Worm (Caenorhabditis elegans) whole organism, young adult: ENCODE data around the gene str-118.
A peak's percentile ranks its signal among the peaks of the same experiment; 100 is the strongest.

ENCODE experiments used
- B0019.2 ChIP-seq: fragments of 200-800 bp; sonication (Bioruptor generic); conservative IDR thresholded peaks from 2 replicates; pipeline ENCODE4 v1.3.6; 2022; ENCODE audit warnings: missing genetic modification reagents, missing genetic modification characterization, missing compliant biosample characterization
- C17E4.6 ChIP-seq: fragments of 200-800 bp; sonication (Bioruptor generic); IDR thresholded peaks from 2 replicates; pipeline ENCODE4 v1.3.6; 2022; ENCODE audit warnings: missing genetic modification reagents, missing genetic modification characterization, missing compliant biosample characterization
- F10E7.11 ChIP-seq: sonication (generic microtip); optimal IDR thresholded peaks from 2 replicates; lab custom pipeline; 2017; ENCODE audit warnings: mild to moderate bottlenecking, missing genetic modification characterization, moderate library complexity, missing compliant biosample characterization
- F23B12.7 ChIP-seq: sonication (generic microtip); optimal IDR thresholded peaks from 2 replicates; lab custom pipeline; 2017; ENCODE audit warnings: missing genetic modification characterization, mild to moderate bottlenecking, missing compliant biosample characterization, antibody characterized with exemption, moderate library complexity; ENCODE audit not compliant: insufficient read depth
- F33H1.4 ChIP-seq: fragments of 200-800 bp; sonication (Bioruptor generic); IDR thresholded peaks from 2 replicates; pipeline ENCODE4 v1.3.6; 2022; ENCODE audit warnings: missing genetic modification reagents, missing genetic modification characterization, missing compliant biosample characterization
- F37B4.10 ChIP-seq: fragments of 200-800 bp; sonication (Bioruptor generic); IDR thresholded peaks from 2 replicates; pipeline ENCODE4 v1.3.6; 2022; ENCODE audit warnings: missing genetic modification characterization, missing compliant biosample characterization
- F49E8.2 ChIP-seq: sonication (generic microtip); optimal IDR thresholded peaks from 3 replicates; lab custom pipeline; 2017; ENCODE audit warnings: missing genetic modification characterization, mild to moderate bottlenecking, missing compliant biosample characterization, antibody characterized with exemption, moderate library complexity; ENCODE audit not compliant: insufficient read depth
- K11D2.4 ChIP-seq: fragments of 200-800 bp; sonication (Bioruptor generic); IDR thresholded peaks from 2 replicates; pipeline ENCODE4 v1.3.6; 2022; ENCODE audit warnings: missing genetic modification reagents, missing genetic modification characterization, missing compliant biosample characterization
- T07F8.4 ChIP-seq: sonication (generic microtip); optimal IDR thresholded peaks from 2 replicates; lab custom pipeline; 2016; ENCODE audit warnings: mild to moderate bottlenecking, missing genetic modification characterization, moderate library complexity, missing compliant biosample characterization
- Y53F4B.3 ChIP-seq: fragments of 200-800 bp; sonication (Bioruptor generic); IDR thresholded peaks from 2 replicates; pipeline ENCODE4 v1.3.6; 2022; ENCODE audit warnings: missing genetic modification reagents, missing genetic modification characterization, missing compliant biosample characterization
- Y95B8A.8 ChIP-seq: fragments of 200-800 bp; sonication (Bioruptor generic); IDR thresholded peaks from 2 replicates; pipeline ENCODE4 v1.3.6; 2022; ENCODE audit warnings: missing genetic modification reagents, missing genetic modification characterization, missing compliant biosample characterization
- ama-1 ChIP-seq, 3 experiments: fragments of 150-350 bp in 1 of 3; sonication (generic microtip) in 2 of 3; optimal IDR thresholded peaks; 2 replicates each; lab custom pipeline; 2014 to 2018; ENCODE audit warnings: missing biosample characterization in 2 of 3, missing genetic modification characterization in 2 of 3, missing genetic modification reagents in 2 of 3
- aptf-2 ChIP-seq: fragments of 200-800 bp; sonication (Bioruptor generic); conservative IDR thresholded peaks from 2 replicates; pipeline ENCODE4 v1.3.6; 2022; ENCODE audit warnings: missing genetic modification reagents, missing genetic modification characterization, missing compliant biosample characterization
- attf-6 ChIP-seq: fragments of 200-800 bp; sonication (Bioruptor generic); IDR thresholded peaks from 2 replicates; pipeline ENCODE4 v1.3.6; 2022; ENCODE audit warnings: missing genetic modification reagents, missing genetic modification characterization, missing compliant biosample characterization
- bed-2 ChIP-seq: fragments of 200-800 bp; sonication (Bioruptor generic); IDR thresholded peaks from 2 replicates; pipeline ENCODE4 v1.3.6; 2022; ENCODE audit warnings: missing genetic modification reagents, missing genetic modification characterization, missing compliant biosample characterization
- ceh-40 ChIP-seq: fragments of 200-800 bp; sonication (Bioruptor generic); IDR thresholded peaks from 2 replicates; pipeline ENCODE4 v1.3.6; 2022; ENCODE audit warnings: missing genetic modification characterization, missing compliant biosample characterization
- ceh-58 ChIP-seq: fragments of 200-800 bp; sonication (Bioruptor generic); IDR thresholded peaks from 2 replicates; pipeline ENCODE4 v1.3.6; 2022; ENCODE audit warnings: missing genetic modification characterization, missing compliant biosample characterization
- ceh-79 ChIP-seq: sonication (generic microtip); optimal IDR thresholded peaks from 2 replicates; lab custom pipeline; 2017; ENCODE audit warnings: mild to moderate bottlenecking, missing genetic modification characterization, missing compliant biosample characterization
- ceh-91 ChIP-seq: fragments of 200-800 bp; sonication (Bioruptor generic); IDR thresholded peaks from 2 replicates; pipeline ENCODE4 v1.3.6; 2022; ENCODE audit warnings: missing genetic modification reagents, missing genetic modification characterization, missing compliant biosample characterization
- dpff-1 ChIP-seq: sonication (generic microtip); optimal IDR thresholded peaks from 2 replicates; lab custom pipeline; 2017; ENCODE audit warnings: mild to moderate bottlenecking, missing genetic modification characterization, missing compliant biosample characterization
- ekl-4 ChIP-seq: fragments of 200-800 bp; sonication (Bioruptor generic); IDR thresholded peaks from 2 replicates; pipeline ENCODE4 v1.3.6; 2022; ENCODE audit warnings: missing genetic modification reagents, missing genetic modification characterization, missing compliant biosample characterization
- hlh-12 ChIP-seq: sonication (generic microtip); optimal IDR thresholded peaks from 2 replicates; lab custom pipeline; 2016; ENCODE audit warnings: missing genetic modification characterization, missing compliant biosample characterization
- hmg-1.2 ChIP-seq: fragments of 200-800 bp; sonication (Bioruptor generic); IDR thresholded peaks from 2 replicates; pipeline ENCODE4 v1.3.6; 2022; ENCODE audit warnings: missing genetic modification reagents, missing genetic modification characterization, missing compliant biosample characterization
- hrde-1 ChIP-seq: sonication (generic microtip); optimal IDR thresholded peaks from 2 replicates; lab custom pipeline; 2016; ENCODE audit warnings: missing genetic modification characterization, mild to moderate bottlenecking, missing compliant biosample characterization, moderate library complexity, missing genotype, missing genetic modification reagents, borderline replicate concordance
- hsf-1 ChIP-seq: fragments of 200-800 bp; sonication (Bioruptor generic); IDR thresholded peaks from 2 replicates; pipeline ENCODE4 v1.3.6; 2022; ENCODE audit warnings: missing genetic modification reagents, missing genetic modification characterization, missing compliant biosample characterization
- lin-26 ChIP-seq: fragments of 200-800 bp; sonication (Bioruptor generic); IDR thresholded peaks from 2 replicates; pipeline ENCODE4 v1.3.6; 2022; ENCODE audit warnings: missing genetic modification reagents, missing genetic modification characterization, missing compliant biosample characterization
- lin-35 ChIP-seq, 3 experiments: fragments of 150-350 bp in 2 of 3; sonication (generic microtip) in 1 of 3; optimal IDR thresholded peaks; 2 replicates each; lab custom pipeline; 2014 to 2018; ENCODE audit warnings: missing biosample characterization in 3 of 3, missing genetic modification characterization in 3 of 3, missing genetic modification reagents in 3 of 3
- lin-40 ChIP-seq: sonication (generic microtip); optimal IDR thresholded peaks from 2 replicates; lab custom pipeline; 2016; ENCODE audit warnings: missing genetic modification characterization, mild to moderate bottlenecking, missing compliant biosample characterization, missing genotype, missing genetic modification reagents
- lin-54 ChIP-seq: fragments of 200-800 bp; sonication (Bioruptor generic); optimal IDR thresholded peaks from 2 replicates; lab custom pipeline; 2018; ENCODE audit warnings: mild to moderate bottlenecking, missing genetic modification characterization, missing compliant biosample characterization
- lir-1 ChIP-seq: fragments of 200-800 bp; sonication (Bioruptor generic); conservative IDR thresholded peaks from 2 replicates; pipeline ENCODE4 v1.3.6; 2022; ENCODE audit warnings: missing genetic modification reagents, missing genetic modification characterization, missing compliant biosample characterization
- lsl-1 ChIP-seq: fragments of 200-800 bp; sonication (Bioruptor generic); optimal IDR thresholded peaks from 2 replicates; lab custom pipeline; 2018; ENCODE audit warnings: mild to moderate bottlenecking, missing genetic modification characterization, moderate library complexity, missing compliant biosample characterization
- lsy-27 ChIP-seq: sonication (generic microtip); optimal IDR thresholded peaks from 2 replicates; lab custom pipeline; 2017; ENCODE audit warnings: missing genetic modification characterization, mild to moderate bottlenecking, missing compliant biosample characterization, antibody characterized with exemption, missing genotype, borderline replicate concordance; ENCODE audit not compliant: insufficient read depth
- pbrm-1 ChIP-seq: fragments of 200-800 bp; sonication (Bioruptor generic); IDR thresholded peaks from 2 replicates; pipeline ENCODE4 v1.3.6; 2022; ENCODE audit warnings: missing genetic modification reagents, missing genetic modification characterization, missing compliant biosample characterization
- pha-4 ChIP-seq: fragments of 150-350 bp; sonication (generic microtip); optimal IDR thresholded peaks from 2 replicates; lab custom pipeline; 2014; ENCODE audit warnings: missing biosample characterization, missing genetic modification reagents, missing genetic modification characterization
- rec-8 ChIP-seq, 2 experiments: sonication (generic microtip); optimal IDR thresholded peaks; 2 replicates each; lab custom pipeline; 2016; ENCODE audit warnings: mild to moderate bottlenecking in 2 of 2, missing genetic modification characterization in 2 of 2, missing genetic modification reagents in 2 of 2, missing genotype in 2 of 2, missing biosample characterization in 1 of 2, missing compliant biosample characterization in 1 of 2, moderate library complexity in 1 of 2
- rpc-1 ChIP-seq, 2 experiments: fragments of 150-350 bp in 1 of 2; sonication (generic microtip) in 1 of 2; optimal IDR thresholded peaks; 2 replicates each; lab custom pipeline; 2014 to 2018; ENCODE audit warnings: missing biosample characterization in 1 of 2, missing genetic modification characterization in 1 of 2, missing genetic modification reagents in 1 of 2, missing genotype in 1 of 2
- snpc-1.1 ChIP-seq: sonication (generic microtip); optimal IDR thresholded peaks from 2 replicates; lab custom pipeline; 2017; ENCODE audit warnings: missing genetic modification characterization, mild to moderate bottlenecking, missing compliant biosample characterization, antibody characterized with exemption, moderate library complexity, missing genotype, missing genetic modification reagents; ENCODE audit not compliant: insufficient read depth
- snpc-1.3 ChIP-seq: sonication (generic microtip); optimal IDR thresholded peaks from 2 replicates; lab custom pipeline; 2017; ENCODE audit warnings: missing genetic modification characterization, mild to moderate bottlenecking, missing compliant biosample characterization, antibody characterized with exemption, moderate library complexity, missing genotype, missing genetic modification reagents; ENCODE audit not compliant: insufficient read depth
- snpc-3.4 ChIP-seq: sonication (generic microtip); optimal IDR thresholded peaks from 2 replicates; lab custom pipeline; 2017; ENCODE audit warnings: missing genetic modification characterization, mild to moderate bottlenecking, missing compliant biosample characterization, antibody characterized with exemption, moderate library complexity, missing genotype, missing genetic modification reagents
- snpc-4 ChIP-seq, 5 experiments: fragments of 150-350 bp in 1 of 5; sonication (generic microtip) in 4 of 5; optimal IDR thresholded peaks; 2 replicates each; lab custom pipeline; 2014 to 2018; ENCODE audit warnings: missing genetic modification characterization in 5 of 5, missing biosample characterization in 3 of 5, antibody characterized with exemption in 2 of 5, mild to moderate bottlenecking in 2 of 5, missing compliant biosample characterization in 2 of 5, missing genotype in 2 of 5, moderate library complexity in 2 of 5, missing genetic modification reagents in 1 of 5
- tlf-1 ChIP-seq: fragments of 200-800 bp; sonication (Bioruptor generic); optimal IDR thresholded peaks from 2 replicates; lab custom pipeline; 2018; ENCODE audit warnings: mild to moderate bottlenecking, missing genetic modification characterization, missing compliant biosample characterization
- unc-130 ChIP-seq: sonication (generic microtip); optimal IDR thresholded peaks from 2 replicates; lab custom pipeline; 2016; ENCODE audit warnings: missing genetic modification reagents, missing genetic modification characterization, missing compliant biosample characterization
- ztf-25 ChIP-seq: fragments of 200-800 bp; sonication (Bioruptor generic); IDR thresholded peaks from 2 replicates; pipeline ENCODE4 v1.3.6; 2022; ENCODE audit warnings: missing genetic modification reagents, missing genetic modification characterization, missing compliant biosample characterization
- ztf-3 ChIP-seq: fragments of 200-800 bp; sonication (Bioruptor generic); optimal IDR thresholded peaks from 2 replicates; lab custom pipeline; 2018; ENCODE audit warnings: mild to moderate bottlenecking, missing genetic modification characterization, missing compliant biosample characterization

str-118 gene

ce11 chrV:10023062-10023536 lies 28.9 kb upstream of the str-118 start (continued):
- TF ChIP-seq dpff-1 (no peak), F33H1.4 (GFP tag; lab: Robert Waterston, UW) (0 out of 2 replicates have a peak, but pooled peaks have one; percentile 7), hsf-1 (GFP tag; lab: Robert Waterston, UW) (no peak; the same call in 1 of the 2 replicates), tlf-1 (GFP tag; lab: Kevin White, UChicago) (peak; percentile 62), ceh-91 (GFP tag; lab: Robert Waterston, UW) (peak; percentile 41), ceh-58 (GFP tag; lab: Robert Waterston, UW) (no peak), F49E8.2 (tag; lab: Kevin White, UChicago) (peak; percentile 82), snpc-1.3 (tag; lab: Kevin White, UChicago) (peak; percentile 88), F10E7.11 (tag; lab: Kevin White, UChicago) (no peak), hrde-1 (peak; percentile 97), bed-2 (GFP tag; lab: Robert Waterston, UW) (no peak), B0019.2 (GFP tag; lab: Robert Waterston, UW) (peak; percentile 59; the same call in 1 of the 2 replicates), lsl-1 (GFP tag; lab: Kevin White, UChicago) (peak; percentile 23), rpc-1 (optimal IDR thresholded peaks at IDR 0.05; lab: Kevin White, UChicago) (no peak), rpc-1 (tag; optimal IDR thresholded peaks at IDR 0.05; lab: Kevin White, UChicago) (peak; percentile 12), C17E4.6 (GFP tag; lab: Robert Waterston, UW) (peak; percentile 61; the same call in 1 of the 2 replicates), K11D2.4 (no peak), unc-130 (peak; percentile 97), ztf-3 (GFP tag; lab: Kevin White, UChicago) (no peak), lin-54 (GFP tag; lab: Kevin White, UChicago) (peak; percentile 49), F23B12.7 (tag; lab: Kevin White, UChicago) (peak; percentile 58), attf-6 (peak; percentile 78; the same call in 1 of the 2 replicates), lsy-27 (tag; lab: Kevin White, UChicago) (no peak), ama-1 (optimal IDR thresholded peaks at IDR 0.05; lab: Kevin White, UChicago) (no peak), ama-1 (GFP tag; optimal IDR thresholded peaks at IDR 0.05; lab: Kevin White, UChicago) (peak; percentile 33 to 73), T07F8.4 (tag; lab: Kevin White, UChicago) (no peak), lir-1 (GFP tag; lab: Robert Waterston, UW) (no peak), Y53F4B.3 (GFP tag; lab: Robert Waterston, UW) (0 out of 2 replicates have a peak, but pooled peaks have one; percentile 37), snpc-1.1 (peak; percentile 78), ceh-40 (GFP tag; lab: Robert Waterston, UW) (no peak), snpc-3.4 (tag; lab: Kevin White, UChicago) (peak; percentile 84), rec-8 (tag; optimal IDR thresholded peaks at IDR 0.05; lab: Kevin White, UChicago) (peak in 1 of 2 experiments; percentile 61), aptf-2 (GFP tag; lab: Robert Waterston, UW) (no peak), hmg-1.2 (peak; percentile 25), lin-40 (no peak), snpc-4 (GFP tag; optimal IDR thresholded peaks at IDR 0.05; lab: Kevin White, UChicago) (peak; percentile 70), snpc-4 (tag; optimal IDR thresholded peaks at IDR 0.05; lab: Kevin White, UChicago) (peak in 3 of 4 experiments; percentile 17 to 69 (median 41)), lin-26 (GFP tag; lab: Robert Waterston, UW) (0 out of 2 replicates have a peak, but pooled peaks have one; percentile 28), Y95B8A.8 (GFP tag; lab: Robert Waterston, UW) (peak; percentile 97), ztf-25 (GFP tag; lab: Robert Waterston, UW) (peak; percentile 63; the same call in 1 of the 2 replicates), lin-35 (GFP tag; optimal IDR thresholded peaks at IDR 0.05; lab: Kevin White, UChicago) (peak in 1 of 3 experiments; percentile 20), ceh-79 (tag; lab: Kevin White, UChicago) (no peak), F37B4.10 (GFP tag; lab: Robert Waterston, UW) (no peak), pha-4 (no peak), hlh-12 (no peak), ekl-4 (GFP tag; lab: Robert Waterston, UW) (no peak), pbrm-1 (GFP tag; lab: Robert Waterston, UW) (0 out of 2 replicates have a peak, but pooled peaks have one; percentile 17)
